Fruit fly (Drosophila melanogaster) whole organism, embryonic: ENCODE results near the gene CG10086.

Experiments
- Atf3 ChIP-seq: fragments of 200-800 bp; sonication (Bioruptor generic); optimal IDR thresholded peaks from 3 replicates; lab custom pipeline; 2016; ENCODE audit warnings: missing biosample characterization, missing genetic modification characterization
- Blimp-1 ChIP-seq: fragments of 200-800 bp; sonication (Bioruptor generic); optimal IDR thresholded peaks from 3 replicates; lab custom pipeline; 2018; ENCODE audit warnings: missing biosample characterization, missing genetic modification characterization, mild to moderate bottlenecking, moderate library complexity, missing genetic modification reagents
- Bteb2 ChIP-seq: fragments of 200-800 bp; sonication (Bioruptor generic); optimal IDR thresholded peaks from 2 replicates; lab custom pipeline; 2016; ENCODE audit warnings: missing biosample characterization, missing genetic modification characterization
- CG10267 ChIP-seq: fragments of 200-800 bp; sonication (Bioruptor generic); optimal IDR thresholded peaks from 2 replicates; lab custom pipeline; 2018; ENCODE audit warnings: missing biosample characterization, mild to moderate bottlenecking, missing genetic modification characterization, moderate library complexity
- CG11504 ChIP-seq: fragments of 200-800 bp; sonication (Bioruptor generic); optimal IDR thresholded peaks from 3 replicates; lab custom pipeline; 2019; ENCODE audit warnings: missing biosample characterization, mild to moderate bottlenecking, missing genetic modification characterization, moderate library complexity
- CG11695 ChIP-seq: fragments of 200-800 bp; sonication (Bioruptor generic); IDR thresholded peaks from 3 replicates; pipeline ENCODE4 v1.3.6; 2022; ENCODE audit warnings: missing biosample characterization, missing genetic modification characterization
- CG1233 ChIP-seq: fragments of 200-800 bp; sonication (Bioruptor generic); optimal IDR thresholded peaks from 4 replicates; lab custom pipeline; 2018; ENCODE audit warnings: missing biosample characterization, mild to moderate bottlenecking, missing genetic modification characterization
- CG12391 ChIP-seq: fragments of 200-800 bp; sonication (Bioruptor generic); optimal IDR thresholded peaks from 3 replicates; lab custom pipeline; 2018; ENCODE audit warnings: missing biosample characterization, mild to moderate bottlenecking, missing genetic modification characterization, moderate library complexity
- CG12744 ChIP-seq: fragments of 200-800 bp; sonication (Bioruptor generic); optimal IDR thresholded peaks from 2 replicates; lab custom pipeline; 2016; ENCODE audit warnings: missing biosample characterization, missing genetic modification characterization
- CG12942 ChIP-seq: fragments of 200-800 bp; sonication (Bioruptor generic); optimal IDR thresholded peaks from 3 replicates; lab custom pipeline; 2016; ENCODE audit warnings: missing biosample characterization, missing genetic modification characterization
- CG13287 ChIP-seq: fragments of 200-800 bp; sonication (Bioruptor generic); IDR thresholded peaks from 2 replicates; pipeline ENCODE4 v1.3.6; 2022; ENCODE audit warnings: missing biosample characterization, missing genetic modification characterization; ENCODE audit not compliant: partially characterized antibody
- CG15073 ChIP-seq: fragments of 200-800 bp; sonication (Bioruptor generic); optimal IDR thresholded peaks from 2 replicates; lab custom pipeline; 2016; ENCODE audit warnings: missing biosample characterization, missing genetic modification characterization
- CG17328 ChIP-seq: fragments of 200-800 bp; sonication (Bioruptor generic); IDR thresholded peaks from 2 replicates; pipeline ENCODE4 v1.3.6; 2022; ENCODE audit warnings: missing biosample characterization, missing genetic modification characterization
- CG17361 ChIP-seq: fragments of 200-800 bp; sonication (Bioruptor generic); IDR thresholded peaks from 3 replicates; pipeline ENCODE4 v1.3.6; 2022; ENCODE audit warnings: missing biosample characterization, missing genetic modification characterization
- CG17829 ChIP-seq: fragments of 200-800 bp; optimal IDR thresholded peaks from 2 replicates; lab custom pipeline; 2019; ENCODE audit warnings: missing biosample characterization, mild to moderate bottlenecking, missing genetic modification characterization, moderate library complexity
- CG18764 ChIP-seq: fragments of 200-800 bp; sonication (Bioruptor generic); optimal IDR thresholded peaks from 3 replicates; lab custom pipeline; 2016; ENCODE audit warnings: missing biosample characterization, missing genetic modification characterization
- CG2199 ChIP-seq: fragments of 200-800 bp; sonication (Bioruptor generic); IDR thresholded peaks from 3 replicates; pipeline ENCODE4 v1.3.6; 2022; ENCODE audit warnings: missing biosample characterization, missing genetic modification characterization
- CG32772 ChIP-seq: fragments of 200-800 bp; sonication (Bioruptor generic); IDR thresholded peaks from 2 replicates; pipeline ENCODE4 v1.3.6; 2022; ENCODE audit warnings: missing biosample characterization, missing genetic modification characterization
- CG4328 ChIP-seq: fragments of 200-800 bp; sonication (Bioruptor generic); optimal IDR thresholded peaks from 3 replicates; lab custom pipeline; 2017; ENCODE audit warnings: missing biosample characterization, missing genetic modification reagents, missing genetic modification characterization
- CG4404 ChIP-seq: fragments of 200-800 bp; sonication (Bioruptor generic); IDR thresholded peaks from 2 replicates; pipeline ENCODE4 v1.3.6; 2022; ENCODE audit warnings: missing biosample characterization, missing genetic modification characterization
- CG4707 ChIP-seq: fragments of 200-800 bp; sonication (Bioruptor generic); optimal IDR thresholded peaks from 2 replicates; lab custom pipeline; 2018; ENCODE audit warnings: missing biosample characterization, mild to moderate bottlenecking, missing genetic modification characterization, moderate library complexity
- CG6765 ChIP-seq: fragments of 200-800 bp; sonication (Bioruptor generic); optimal IDR thresholded peaks from 3 replicates; lab custom pipeline; 2017; ENCODE audit warnings: missing biosample characterization, mild to moderate bottlenecking, missing genetic modification characterization
- CG7839 ChIP-seq: fragments of 200-800 bp; sonication (Bioruptor generic); optimal IDR thresholded peaks from 3 replicates; lab custom pipeline; 2018; ENCODE audit warnings: missing biosample characterization, mild to moderate bottlenecking, missing genetic modification characterization, moderate library complexity
- CG7928 ChIP-seq: fragments of 200-800 bp; sonication (Bioruptor generic); optimal IDR thresholded peaks from 2 replicates; lab custom pipeline; 2017; ENCODE audit warnings: missing biosample characterization, mild to moderate bottlenecking, missing genetic modification characterization
- CG9727 ChIP-seq: fragments of 200-800 bp; sonication (Bioruptor generic); optimal IDR thresholded peaks from 3 replicates; lab custom pipeline; 2017; ENCODE audit warnings: missing biosample characterization, mild to moderate bottlenecking, missing genetic modification characterization
- D19A ChIP-seq: fragments of 200-800 bp; optimal IDR thresholded peaks from 3 replicates; lab custom pipeline; 2019; ENCODE audit warnings: missing biosample characterization, mild to moderate bottlenecking, missing genetic modification characterization, moderate library complexity
- Dip3 ChIP-seq: fragments of 200-800 bp; sonication (Bioruptor generic); optimal IDR thresholded peaks from 3 replicates; lab custom pipeline; 2016; ENCODE audit warnings: missing biosample characterization, missing genetic modification characterization
- Hand ChIP-seq: fragments of 200-800 bp; sonication (Bioruptor generic); optimal IDR thresholded peaks from 2 replicates; lab custom pipeline; 2017; ENCODE audit warnings: mild to moderate bottlenecking, missing biosample characterization, missing genetic modification reagents, missing genetic modification characterization
- HmgD ChIP-seq: fragments of 200-800 bp; sonication (Bioruptor generic); optimal IDR thresholded peaks from 3 replicates; lab custom pipeline; 2016; ENCODE audit warnings: missing biosample characterization, missing genetic modification characterization
- Hmx ChIP-seq: fragments of 200-800 bp; sonication (Bioruptor generic); optimal IDR thresholded peaks from 2 replicates; lab custom pipeline; 2016; ENCODE audit warnings: missing biosample characterization, missing genetic modification characterization
- Neu2 ChIP-seq: fragments of 200-800 bp; sonication (Bioruptor generic); optimal IDR thresholded peaks from 3 replicates; lab custom pipeline; 2016; ENCODE audit warnings: missing biosample characterization, missing genetic modification characterization, borderline replicate concordance
- Nf-YB ChIP-seq: fragments of 200-800 bp; sonication (Bioruptor generic); optimal IDR thresholded peaks from 3 replicates; lab custom pipeline; 2019; ENCODE audit warnings: missing biosample characterization, mild to moderate bottlenecking, missing genetic modification characterization, moderate library complexity
- Ptx1 ChIP-seq: fragments of 200-800 bp; sonication (Bioruptor generic); IDR thresholded peaks from 2 replicates; pipeline ENCODE4 v1.3.6; 2022; ENCODE audit warnings: missing biosample characterization, missing genetic modification characterization
- bab2 ChIP-seq: fragments of 200-800 bp; sonication (Bioruptor generic); optimal IDR thresholded peaks from 2 replicates; lab custom pipeline; 2016; ENCODE audit warnings: missing biosample characterization, missing genetic modification characterization
- cato ChIP-seq: fragments of 200-800 bp; sonication (Bioruptor generic); optimal IDR thresholded peaks from 2 replicates; lab custom pipeline; 2016; ENCODE audit warnings: missing biosample characterization, missing genetic modification characterization, borderline replicate concordance
- dysf ChIP-seq: fragments of 200-800 bp; sonication (Bioruptor generic); IDR thresholded peaks from 3 replicates; pipeline ENCODE4 v1.3.6; 2022; ENCODE audit warnings: missing biosample characterization, missing genetic modification characterization
- fd3F ChIP-seq: fragments of 200-800 bp; sonication (Bioruptor generic); optimal IDR thresholded peaks from 2 replicates; lab custom pipeline; 2018; ENCODE audit warnings: missing biosample characterization, mild to moderate bottlenecking, missing genetic modification characterization, moderate library complexity
- fru ChIP-seq: fragments of >200 bp; optimal IDR thresholded peaks from 2 replicates; lab custom pipeline; 2017
- gro ChIP-seq: fragments of 200-800 bp; sonication (Bioruptor generic); optimal IDR thresholded peaks from 2 replicates; lab custom pipeline; 2016; ENCODE audit warnings: missing biosample characterization, missing genetic modification characterization
- hb ChIP-seq: fragments of 200-800 bp; sonication (Bioruptor generic); IDR thresholded peaks from 3 replicates; pipeline ENCODE4 v1.3.6; 2022; ENCODE audit warnings: missing biosample characterization, missing genetic modification characterization; ENCODE audit not compliant: partially characterized antibody
- knrl ChIP-seq: fragments of 200-800 bp; sonication (Bioruptor generic); IDR thresholded peaks from 3 replicates; pipeline ENCODE4 v1.3.6; 2022; ENCODE audit warnings: missing biosample characterization, missing genetic modification characterization; ENCODE audit not compliant: partially characterized antibody
- mld ChIP-seq: fragments of 200-800 bp; sonication (Bioruptor generic); IDR thresholded peaks from 3 replicates; pipeline ENCODE4 v1.3.6; 2022; ENCODE audit warnings: missing biosample characterization, missing genetic modification characterization; ENCODE audit not compliant: partially characterized antibody
- onecut ChIP-seq: fragments of 200-800 bp; sonication (Bioruptor generic); IDR thresholded peaks from 2 replicates; pipeline ENCODE4 v1.3.6; 2022; ENCODE audit warnings: missing biosample characterization, missing genetic modification characterization
- pnt ChIP-seq: fragments of 200-800 bp; sonication (Bioruptor generic); optimal IDR thresholded peaks from 3 replicates; lab custom pipeline; 2016; ENCODE audit warnings: missing biosample characterization, missing genetic modification characterization
- sens-2 ChIP-seq: fragments of 200-800 bp; sonication (Bioruptor generic); IDR thresholded peaks from 2 replicates; pipeline ENCODE4 v1.3.6; 2022; ENCODE audit warnings: missing biosample characterization, missing genetic modification characterization
- ssp ChIP-seq: fragments of 200-800 bp; sonication (Bioruptor generic); IDR thresholded peaks from 2 replicates; pipeline ENCODE4 v1.3.6; 2022; ENCODE audit warnings: missing biosample characterization, missing genetic modification characterization
- unc-4 ChIP-seq: fragments of 200-800 bp; sonication (Bioruptor generic); IDR thresholded peaks from 2 replicates; pipeline ENCODE4 v1.3.6; 2022; ENCODE audit warnings: missing biosample characterization, missing genetic modification characterization; ENCODE audit not compliant: partially characterized antibody
- zf30C ChIP-seq: fragments of 200-800 bp; sonication (Bioruptor generic); optimal IDR thresholded peaks from 3 replicates; lab custom pipeline; 2018; ENCODE audit warnings: missing biosample characterization, mild to moderate bottlenecking, missing genetic modification characterization

Gene CG10086

dm6 chr3R:7809662-7810621 is 19.5 kb downstream of the CG10086 start, which contains the start of the genes CG2993 and sgll (continued):
- peak; percentile 75 for TF ChIP-seq zf30C (GFP tag; lab: Kevin White, UChicago)
- peak; percentile 89; the same call in 2 of the 3 replicates for TF ChIP-seq CG17361 (GFP tag; lab: Robert Waterston, UW)
- TF ChIP-seq CG17829 (tag; lab: Kevin White, UChicago) = peak; percentile 92
- TF ChIP-seq bab2 (GFP tag; lab: Kevin White, UChicago) = peak; percentile 97
- peak; percentile 91 for TF ChIP-seq CG7839 (tag; lab: Kevin White, UChicago)
- TF ChIP-seq CG7928 (GFP tag; lab: Kevin White, UChicago) = peak; percentile 58
- TF ChIP-seq knrl (GFP tag; lab: Robert Waterston, UW) = peak; percentile 46; the same call in 1 of the 3 replicates
- peak; percentile 48 for TF ChIP-seq CG13287 (GFP tag; lab: Robert Waterston, UW)
- TF ChIP-seq D19A (tag; lab: Kevin White, UChicago) = peak; percentile 67
- no peak for TF ChIP-seq Hand (GFP tag; lab: Kevin White, UChicago)
- no peak for TF ChIP-seq hb (GFP tag; lab: Robert Waterston, UW)
- peak; percentile 81 for TF ChIP-seq CG4404 (GFP tag; lab: Robert Waterston, UW)
- peak; percentile 69 for TF ChIP-seq Bteb2 (GFP tag; lab: Kevin White, UChicago)
- peak; percentile 83 for TF ChIP-seq CG9727 (GFP tag; lab: Kevin White, UChicago)
- TF ChIP-seq CG32772 (GFP tag; lab: Robert Waterston, UW) = peak; percentile 95
- peak; percentile 84 for TF ChIP-seq cato (GFP tag; lab: Kevin White, UChicago)
- peak; percentile 93 for TF ChIP-seq dysf (GFP tag; lab: Robert Waterston, UW)
- peak; percentile 92 for TF ChIP-seq CG12942 (GFP tag; lab: Kevin White, UChicago)
- TF ChIP-seq Hmx (GFP tag; lab: Kevin White, UChicago) = peak; percentile 71
- TF ChIP-seq CG4707 = peak; percentile 63
- TF ChIP-seq fd3F (GFP tag; lab: Kevin White, UChicago) = peak; percentile 85
- 0 out of 2 replicates have a peak, but pooled peaks have one; percentile 15 for TF ChIP-seq unc-4 (GFP tag; lab: Robert Waterston, UW)
- TF ChIP-seq Blimp-1 (GFP tag; lab: Kevin White, UChicago) = peak; percentile 76
- TF ChIP-seq gro (GFP tag; lab: Kevin White, UChicago) = peak; percentile 77
- peak; percentile 55 for TF ChIP-seq Neu2 (GFP tag; lab: Kevin White, UChicago)
- TF ChIP-seq CG6765 = peak; percentile 30
- TF ChIP-seq onecut = peak; percentile 92
- peak; percentile 96 for TF ChIP-seq Ptx1 (GFP tag; lab: Robert Waterston, UW)
- TF ChIP-seq CG15073 (GFP tag; lab: Kevin White, UChicago) = peak; percentile 65
- TF ChIP-seq CG4328 (GFP tag; lab: Kevin White, UChicago) = peak; percentile 82
- no peak for TF ChIP-seq Nf-YB (GFP tag; lab: Kevin White, UChicago)
- TF ChIP-seq ssp (GFP tag; lab: Robert Waterston, UW) = peak; percentile 88
- peak; percentile 88 for TF ChIP-seq CG12744
- TF ChIP-seq Dip3 = peak; percentile 85
- TF ChIP-seq HmgD (GFP tag; lab: Kevin White, UChicago) = peak; percentile 92
- TF ChIP-seq CG1233 (GFP tag; lab: Kevin White, UChicago) = peak; percentile 90
- TF ChIP-seq mld (GFP tag; lab: Robert Waterston, UW) = no peak
- TF ChIP-seq fru (lab: Kevin White, UChicago) = no peak
- TF ChIP-seq CG12391 (tag; lab: Kevin White, UChicago) = no peak
- TF ChIP-seq CG18764 = peak; percentile 90
- TF ChIP-seq CG11695 = no peak
- TF ChIP-seq CG17328 (GFP tag; lab: Robert Waterston, UW) = peak; percentile 92
- peak; percentile 87 for TF ChIP-seq CG11504 (tag; lab: Kevin White, UChicago)
- peak; percentile 85 for TF ChIP-seq sens-2 (GFP tag; lab: Robert Waterston, UW)
- TF ChIP-seq pnt (GFP tag; lab: Kevin White, UChicago) = peak; percentile 96
- TF ChIP-seq Atf3 (GFP tag; lab: Kevin White, UChicago) = peak; percentile 91
- TF ChIP-seq CG2199 (GFP tag; lab: Robert Waterston, UW) = peak; percentile 93
- TF ChIP-seq CG10267 (tag; lab: Kevin White, UChicago) = peak; percentile 78
